Worm (Caenorhabditis elegans) whole organism, L3 larva: ENCODE results near the gene Y38H8A.2.

ENCODE experiments used
- ceh-9 ChIP-seq: sonication (generic microtip); optimal IDR thresholded peaks from 2 replicates; lab custom pipeline; 2018; ENCODE audit warnings: missing biosample characterization, missing genetic modification characterization
- egl-27 ChIP-seq: sonication (generic microtip); optimal IDR thresholded peaks from 4 replicates; lab custom pipeline; 2017; ENCODE audit warnings: missing biosample characterization, missing genetic modification reagents, missing genetic modification characterization
- fos-1 ChIP-seq: fragments of 150-350 bp; optimal IDR thresholded peaks from 2 replicates; lab custom pipeline; 2014; ENCODE audit warnings: missing biosample characterization, missing genetic modification characterization
- lin-39 ChIP-seq: fragments of 150-350 bp; optimal IDR thresholded peaks from 2 replicates; lab custom pipeline; 2018; ENCODE audit warnings: missing biosample characterization, missing genetic modification reagents, missing genetic modification characterization
- nhr-67 ChIP-seq: fragments of 150-350 bp; optimal IDR thresholded peaks from 2 replicates; lab custom pipeline; 2014; ENCODE audit warnings: missing biosample characterization, missing genetic modification characterization
- unc-39 ChIP-seq: sonication (generic microtip); optimal IDR thresholded peaks from 4 replicates; lab custom pipeline; 2017; ENCODE audit warnings: missing biosample characterization, missing genetic modification characterization

DNA sequence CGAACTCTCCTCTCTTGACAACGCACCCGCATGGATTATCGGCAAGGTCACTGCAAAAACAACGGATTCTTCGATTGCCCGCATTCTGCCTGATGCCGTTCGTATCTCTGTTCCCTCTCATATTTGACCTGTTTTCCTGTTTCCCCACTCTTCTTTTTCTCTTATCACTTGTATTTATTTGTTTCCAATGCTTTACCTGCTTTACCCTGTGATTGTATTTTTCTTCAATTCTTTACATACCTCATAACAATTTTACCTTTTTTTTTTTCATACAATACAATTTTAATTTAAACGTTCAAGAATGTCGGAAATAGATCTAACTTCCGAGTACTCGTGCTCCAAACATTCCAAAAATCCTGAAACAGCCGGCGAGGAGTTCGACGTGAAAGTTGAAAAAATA, 34.7 kb downstream of the Y38H8A.2 start, which contains the start of gene afmd-2:
- TF ChIP-seq unc-39 (tag; lab: Kevin White, UChicago) = no peak
- no peak for TF ChIP-seq nhr-67 (tag; lab: Kevin White, UChicago)
- no peak for TF ChIP-seq egl-27 (tag; lab: Kevin White, UChicago)
- no peak for TF ChIP-seq fos-1 (tag; lab: Kevin White, UChicago)
- no peak for TF ChIP-seq lin-39 (tag; lab: Kevin White, UChicago)
- no peak for TF ChIP-seq ceh-9
